Fruit fly (Drosophila melanogaster): ENCODE measurements around the gene Pa1.

Gene Pa1

DNA sequence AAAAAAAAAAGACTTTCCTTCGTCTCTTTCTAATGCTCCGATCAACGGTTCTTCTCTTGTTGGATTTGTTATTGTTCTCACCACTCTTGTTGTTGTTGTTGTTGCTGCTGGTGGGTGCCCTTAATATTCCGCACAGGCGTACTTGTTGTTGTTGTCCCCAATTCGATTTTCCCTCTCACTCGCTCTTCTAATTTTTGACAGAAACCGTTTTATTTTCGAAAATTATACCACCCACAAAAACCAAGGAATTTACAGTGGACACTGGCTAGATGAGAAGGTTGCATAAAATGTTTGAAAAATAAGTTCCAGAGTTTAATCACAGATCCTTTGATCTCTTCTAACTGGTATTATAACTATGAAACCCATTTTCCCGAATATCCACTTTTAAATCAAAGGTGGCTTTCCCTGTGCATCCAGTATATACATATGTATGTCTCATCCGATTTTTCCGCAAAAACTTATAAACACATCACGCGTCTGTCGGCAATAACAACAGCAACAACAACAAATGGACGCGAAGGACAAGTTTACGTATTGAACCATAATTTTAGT, 32.4 kb downstream of the Pa1 start:
- no peak for TF ChIP-seq CG7045 (GFP tag; optimal IDR thresholded peaks at IDR 0.05)
- TF ChIP-seq pad (GFP tag; optimal IDR thresholded peaks at IDR 0.05): peak; percentile 29
- no peak for TF ChIP-seq CG33017 (tag; optimal IDR thresholded peaks at IDR 0.05)
- TF ChIP-seq kay (GFP tag; ENCODE audit: borderline replicate concordance): no peak

DNA sequence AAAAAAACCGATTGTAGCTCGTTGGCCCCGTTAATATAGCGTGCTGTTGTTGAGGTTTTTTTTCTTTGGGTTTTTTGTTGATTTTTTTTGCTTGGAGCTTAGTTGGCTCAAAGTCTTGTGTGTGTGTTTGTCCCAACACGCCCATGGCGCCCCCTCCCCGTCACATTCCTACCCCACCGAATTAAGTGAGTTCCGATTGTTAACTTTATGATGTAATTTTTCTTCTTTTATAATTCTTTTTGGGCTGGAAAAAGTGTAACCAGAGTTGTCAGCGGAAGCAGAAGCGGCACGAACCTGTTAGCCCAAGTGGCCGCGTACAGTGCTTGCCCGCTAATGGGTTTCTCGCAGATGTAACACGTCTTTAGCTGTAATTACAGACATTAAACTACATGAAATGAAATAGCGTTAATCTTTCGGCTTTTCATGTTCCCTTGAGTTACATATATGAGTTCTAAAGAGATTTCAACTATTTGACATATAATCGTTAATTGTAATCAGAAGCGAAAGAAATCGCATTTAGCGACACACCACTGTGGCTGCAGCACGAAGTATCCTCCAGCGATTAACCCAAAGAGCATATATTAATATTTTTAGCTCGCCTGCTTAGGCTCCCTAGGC, 34.1 kb downstream of the Pa1 start:
- TF ChIP-seq CG12768 (GFP tag; optimal IDR thresholded peaks at IDR 0.05) (no peak), CG14711 (tag; optimal IDR thresholded peaks at IDR 0.05) (no peak), pad (GFP tag; optimal IDR thresholded peaks at IDR 0.05) (no peak), CG7045 (GFP tag; optimal IDR thresholded peaks at IDR 0.05) (no peak), Hr96 (GFP tag; optimal IDR thresholded peaks at IDR 0.05) (no peak), bab1 (GFP tag; optimal IDR thresholded peaks at IDR 0.05) (no peak), CG11617 (GFP tag; optimal IDR thresholded peaks at IDR 0.05) (no peak), Crg-1 (GFP tag; optimal IDR thresholded peaks at IDR 0.05) (no peak), CG5204 (GFP tag; optimal IDR thresholded peaks at IDR 0.05) (no peak), ovo (GFP tag; optimal IDR thresholded peaks at IDR 0.05) (no peak), cic (GFP tag; optimal IDR thresholded peaks at IDR 0.05) (no peak), CG1620 (GFP tag; optimal IDR thresholded peaks at IDR 0.05) (no peak), Clk (GFP tag; optimal IDR thresholded peaks at IDR 0.05) (no peak), CG33017 (tag; optimal IDR thresholded peaks at IDR 0.05) (no peak), CG7101 (tag; optimal IDR thresholded peaks at IDR 0.05) (no peak), tj (GFP tag; optimal IDR thresholded peaks at IDR 0.05) (no peak), kay (GFP tag; ENCODE audit: borderline replicate concordance) (no peak), toe (GFP tag; optimal IDR thresholded peaks at IDR 0.05) (no peak)

DNA sequence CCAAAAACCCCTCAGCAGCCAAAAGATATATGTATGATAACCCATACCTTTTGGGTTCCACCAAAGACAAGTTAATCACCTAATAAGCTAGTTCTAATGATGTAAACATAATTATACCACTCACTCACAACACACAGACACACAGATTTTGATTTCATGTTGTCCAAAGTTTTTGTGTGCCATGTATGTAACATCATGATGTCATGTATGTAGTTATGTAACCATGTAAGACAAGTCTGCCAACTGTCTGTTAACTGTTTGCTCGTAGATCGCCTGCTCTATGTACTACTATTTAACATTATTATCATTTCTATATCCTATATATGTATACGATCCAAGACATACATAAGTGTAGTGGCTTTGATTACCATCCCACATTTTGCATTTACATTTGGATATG, 45.2 kb downstream of the Pa1 start:
- no peak for TF ChIP-seq CG5204 (GFP tag; optimal IDR thresholded peaks at IDR 0.05)
- peak; percentile 24 for TF ChIP-seq kay (GFP tag; ENCODE audit: borderline replicate concordance)
- no peak for TF ChIP-seq CG7101 (tag; optimal IDR thresholded peaks at IDR 0.05)
- TF ChIP-seq ovo (GFP tag; optimal IDR thresholded peaks at IDR 0.05): no peak
- no peak for TF ChIP-seq Hr96 (GFP tag; optimal IDR thresholded peaks at IDR 0.05)
- no peak for TF ChIP-seq CG11617 (GFP tag; optimal IDR thresholded peaks at IDR 0.05)
- no peak for TF ChIP-seq Crg-1 (GFP tag; optimal IDR thresholded peaks at IDR 0.05)

DNA sequence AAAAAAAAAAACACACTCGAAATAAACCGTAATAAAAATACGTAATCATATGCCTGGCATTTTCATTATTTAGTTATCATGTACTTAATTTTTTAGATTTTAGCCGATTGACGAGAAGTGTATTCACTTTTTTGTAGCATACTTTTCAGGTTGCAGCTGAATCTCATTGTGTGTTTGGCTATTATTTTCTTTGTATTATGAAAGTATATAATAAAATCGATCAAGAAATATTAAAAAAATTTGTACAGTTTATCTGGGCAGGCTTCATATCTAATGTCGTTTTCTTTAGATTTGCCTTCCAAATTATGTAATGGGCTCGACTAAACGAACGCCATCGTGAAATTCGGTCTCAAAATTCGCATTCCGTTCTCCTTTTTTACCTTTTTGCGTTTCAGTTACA, 50.6 kb downstream of the Pa1 start, which contains the start of gene CG15196:
Gene CG15196 (plus strand): TSS at position 301 of the 400 bp plus-strand sequence.
- TF ChIP-seq pad (GFP tag; optimal IDR thresholded peaks at IDR 0.05) (no peak), CG14711 (tag; optimal IDR thresholded peaks at IDR 0.05) (no peak)

Data from whole organism, adult.